Worm (Caenorhabditis elegans) whole organism, L4/young adult: ENCODE measurements around the gene srz-97.

Source experiments
- W03F9.2 ChIP-seq: fragments of 150-350 bp; optimal IDR thresholded peaks from 2 replicates; lab custom pipeline; 2014; ENCODE audit warnings: missing biosample characterization, missing genetic modification characterization
- dao-5 ChIP-seq: sonication (generic microtip); optimal IDR thresholded peaks from 2 replicates; lab custom pipeline; 2016; ENCODE audit warnings: missing genotype, missing genetic modification characterization, moderate library complexity, missing compliant biosample characterization
- him-1 ChIP-seq: sonication (generic microtip); optimal IDR thresholded peaks from 2 replicates; lab custom pipeline; 2016; ENCODE audit warnings: missing genotype, missing genetic modification reagents, missing genetic modification characterization, missing compliant biosample characterization

Gene srz-97

ce11 chrV:14496446-14496845 is 28.4 kb upstream of the srz-97 start:
- no peak for TF ChIP-seq him-1 (tag; lab: Kevin White, UChicago)
- TF ChIP-seq dao-5 (tag; lab: Kevin White, UChicago) = no peak
- no peak for TF ChIP-seq W03F9.2 (tag; lab: Kevin White, UChicago)

- TF ChIP-seq dao-5 (tag; lab: Kevin White, UChicago) = no peak
Measured at ce11 chrV:14495493-14495892, 27.4 kb upstream of the srz-97 start.

- no peak for TF ChIP-seq dao-5 (tag; lab: Kevin White, UChicago)
- no peak for TF ChIP-seq W03F9.2 (tag; lab: Kevin White, UChicago)
- TF ChIP-seq him-1 (tag; lab: Kevin White, UChicago) = no peak
Measured at ce11 chrV:14493665-14494064, 25.6 kb upstream of the srz-97 start.

- TF ChIP-seq W03F9.2 (tag; lab: Kevin White, UChicago) (no peak), him-1 (tag; lab: Kevin White, UChicago) (no peak)
Measured at ce11 chrV:14491097-14491496, 23.1 kb upstream of the srz-97 start.

- TF ChIP-seq dao-5 (tag; lab: Kevin White, UChicago) = no peak
Measured at ce11 chrV:14484582-14484981, 16.5 kb upstream of the srz-97 start, which contains the start of gene R02D5.4. Gene R02D5.4 (minus strand): TSS chrV:14484682.

ce11 chrV:14482728-14483210 is 14.7 kb upstream of the srz-97 start, which contains the start of gene R02D5.3:
Gene R02D5.3 (plus strand): TSS chrV:14483160.
- TF ChIP-seq dao-5 (tag; lab: Kevin White, UChicago) (no peak), him-1 (tag; lab: Kevin White, UChicago) (no peak), W03F9.2 (tag; lab: Kevin White, UChicago) (no peak)

ce11 chrV:14481987-14482386 is 13.9 kb upstream of the srz-97 start, which contains the start of gene R02D5.10:
Gene R02D5.10 (plus strand): TSS chrV:14482287.
- TF ChIP-seq him-1 (tag; lab: Kevin White, UChicago) (no peak), dao-5 (tag; lab: Kevin White, UChicago) (no peak), W03F9.2 (tag; lab: Kevin White, UChicago) (no peak)

- TF ChIP-seq dao-5 (tag; lab: Kevin White, UChicago) (no peak), him-1 (tag; lab: Kevin White, UChicago) (no peak), W03F9.2 (tag; lab: Kevin White, UChicago) (no peak)
Measured at ce11 chrV:14481401-14481800, 13.4 kb upstream of the srz-97 start, which contains the start of gene R02D5.7. Gene R02D5.7 (minus strand): TSS chrV:14481501.

ce11 chrV:14480533-14480932 is 12.5 kb upstream of the srz-97 start:
- TF ChIP-seq dao-5 (tag; lab: Kevin White, UChicago) (no peak), W03F9.2 (tag; lab: Kevin White, UChicago) (no peak), him-1 (tag; lab: Kevin White, UChicago) (no peak)

- TF ChIP-seq him-1 (tag; lab: Kevin White, UChicago) (no peak), W03F9.2 (tag; lab: Kevin White, UChicago) (no peak), dao-5 (tag; lab: Kevin White, UChicago) (no peak)
Measured at ce11 chrV:14478979-14479378, 10.9 kb upstream of the srz-97 start, which contains the start of gene clec-55. Gene clec-55 (plus strand): TSS chrV:14479279.

ce11 chrV:14476680-14477079 is 8.6 kb upstream of the srz-97 start, which contains the start of gene clec-54:
Gene clec-54 (plus strand): TSS chrV:14476903.
- TF ChIP-seq W03F9.2 (tag; lab: Kevin White, UChicago) (no peak), him-1 (tag; lab: Kevin White, UChicago) (no peak), dao-5 (tag; lab: Kevin White, UChicago) (no peak)

ce11 chrV:14474099-14474498 is 6.1 kb upstream of the srz-97 start, which contains the start of gene clec-56:
Gene clec-56 (plus strand): TSS chrV:14474399.
- no peak for TF ChIP-seq W03F9.2 (tag; lab: Kevin White, UChicago)
- no peak for TF ChIP-seq him-1 (tag; lab: Kevin White, UChicago)
- no peak for TF ChIP-seq dao-5 (tag; lab: Kevin White, UChicago)

ce11 chrV:14472229-14472628 is 4.2 kb upstream of the srz-97 start, which contains the start of gene clec-227:
Gene clec-227 (plus strand): TSS chrV:14472529.
- TF ChIP-seq dao-5 (tag; lab: Kevin White, UChicago) (no peak), W03F9.2 (tag; lab: Kevin White, UChicago) (no peak), him-1 (tag; lab: Kevin White, UChicago) (no peak)

- TF ChIP-seq W03F9.2 (tag; lab: Kevin White, UChicago) (no peak), dao-5 (tag; lab: Kevin White, UChicago) (no peak)
Measured at ce11 chrV:14468931-14469330, 885 bp upstream of the srz-97 start, which contains the start of gene clec-57. Gene clec-57 (plus strand): TSS chrV:14469231.
